Worm (Caenorhabditis elegans) whole organism, L3 larva: ENCODE data around the gene spp-21.

Experiments
- R02D3.7 ChIP-seq: fragments of 150-350 bp; optimal IDR thresholded peaks from 2 replicates; lab custom pipeline; 2014; ENCODE audit warnings: missing biosample characterization, missing genetic modification characterization
- nhr-76 ChIP-seq: fragments of 150-350 bp; sonication (generic microtip); optimal IDR thresholded peaks from 5 replicates; lab custom pipeline; 2014; ENCODE audit warnings: missing biosample characterization, missing genetic modification characterization
- skn-1 ChIP-seq: fragments of 150-350 bp; optimal IDR thresholded peaks from 2 replicates; lab custom pipeline; 2014; ENCODE audit warnings: missing biosample characterization, missing genetic modification characterization

DNA sequence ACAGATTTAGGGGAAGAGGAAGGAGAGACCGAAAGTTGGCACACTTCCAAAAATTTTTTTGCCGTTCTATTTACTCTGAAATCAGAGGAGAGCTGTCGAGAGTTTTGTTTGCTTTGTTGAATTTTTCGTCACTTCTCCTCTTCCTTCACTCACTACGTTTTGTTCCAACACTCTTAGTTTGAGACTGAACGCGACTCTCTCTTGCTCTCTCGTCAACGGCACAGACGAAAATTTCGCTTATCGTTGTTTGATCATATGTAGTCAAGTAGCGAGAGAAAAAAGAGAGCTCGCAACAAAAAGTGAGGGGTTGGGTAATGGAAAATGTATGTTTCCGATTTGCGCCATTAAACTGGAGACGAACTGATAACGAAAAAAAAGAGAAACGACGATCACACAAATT, 7.3 kb upstream of the spp-21 start:
- TF ChIP-seq nhr-76 (no peak), skn-1 (tag; lab: Kevin White, UChicago) (no peak), R02D3.7 (no peak)
